Fruit fly (Drosophila melanogaster) whole organism, adult: ENCODE measurements around the gene Cip4.

Source experiments
- CG11617 ChIP-seq: fragments of 200-800 bp; sonication (Bioruptor generic); optimal IDR thresholded peaks from 2 replicates; lab custom pipeline; 2017; ENCODE audit warnings: mild to moderate bottlenecking, missing biosample characterization, missing genetic modification reagents, missing genetic modification characterization
- CG12768 ChIP-seq: fragments of 200-800 bp; sonication (Bioruptor generic); optimal IDR thresholded peaks from 2 replicates; lab custom pipeline; 2017; ENCODE audit warnings: missing biosample characterization, missing genetic modification characterization, mild to moderate bottlenecking, moderate library complexity, missing genetic modification reagents
- CG14711 ChIP-seq: fragments of 200-800 bp; sonication (Bioruptor generic); optimal IDR thresholded peaks from 2 replicates; lab custom pipeline; 2018; ENCODE audit warnings: missing biosample characterization, mild to moderate bottlenecking, missing genetic modification characterization, moderate library complexity
- CG1620 ChIP-seq: fragments of 200-800 bp; sonication (Bioruptor generic); optimal IDR thresholded peaks from 2 replicates; lab custom pipeline; 2016; ENCODE audit warnings: missing biosample characterization, missing genetic modification characterization
- CG33017 ChIP-seq: fragments of 200-800 bp; sonication (Bioruptor generic); optimal IDR thresholded peaks from 2 replicates; lab custom pipeline; 2018; ENCODE audit warnings: missing biosample characterization, mild to moderate bottlenecking, missing genetic modification characterization, moderate library complexity
- CG5204 ChIP-seq: fragments of 200-800 bp; sonication (Bioruptor generic); optimal IDR thresholded peaks from 2 replicates; lab custom pipeline; 2016; ENCODE audit warnings: missing biosample characterization, missing genetic modification characterization
- CG7045 ChIP-seq: fragments of 200-800 bp; sonication (Bioruptor generic); optimal IDR thresholded peaks from 2 replicates; lab custom pipeline; 2017; ENCODE audit warnings: missing biosample characterization, mild to moderate bottlenecking, missing genetic modification characterization
- CG7101 ChIP-seq: fragments of 200-800 bp; sonication (Bioruptor generic); optimal IDR thresholded peaks from 2 replicates; lab custom pipeline; 2018; ENCODE audit warnings: missing biosample characterization, mild to moderate bottlenecking, missing genetic modification characterization, moderate library complexity
- Clk ChIP-seq: fragments of 200-800 bp; sonication (Bioruptor generic); optimal IDR thresholded peaks from 2 replicates; lab custom pipeline; 2017; ENCODE audit warnings: missing biosample characterization, missing genetic modification characterization
- Crg-1 ChIP-seq: fragments of 200-800 bp; sonication (Bioruptor generic); optimal IDR thresholded peaks from 2 replicates; lab custom pipeline; 2016; ENCODE audit warnings: missing biosample characterization, missing genetic modification characterization
- Hr96 ChIP-seq: fragments of 200-800 bp; sonication (Bioruptor generic); optimal IDR thresholded peaks from 2 replicates; lab custom pipeline; 2016; ENCODE audit warnings: missing biosample characterization, missing genetic modification characterization
- Mnt ChIP-seq: fragments of 200-800 bp; sonication (Bioruptor generic); optimal IDR thresholded peaks from 2 replicates; lab custom pipeline; 2016; ENCODE audit warnings: missing biosample characterization, mild to moderate bottlenecking, missing genetic modification characterization
- bab1 ChIP-seq: fragments of 200-800 bp; sonication (Bioruptor generic); optimal IDR thresholded peaks from 3 replicates; lab custom pipeline; 2019; ENCODE audit warnings: missing biosample characterization, mild to moderate bottlenecking, missing genetic modification characterization, moderate library complexity
- cic ChIP-seq: fragments of 200-800 bp; sonication (Bioruptor generic); optimal IDR thresholded peaks from 2 replicates; lab custom pipeline; 2017; ENCODE audit warnings: missing biosample characterization, mild to moderate bottlenecking, missing genetic modification characterization, moderate library complexity
- cnc ChIP-seq, 2 experiments: fragments of >200 bp; optimal IDR thresholded peaks; 2 replicates each; lab custom pipeline; 2017
- kay ChIP-seq: fragments of 200-800 bp; sonication (Bioruptor generic); peaks from one replicate; lab custom pipeline; 2016; ENCODE audit warnings: missing biosample characterization, missing genetic modification characterization, borderline replicate concordance
- ovo ChIP-seq: fragments of 200-800 bp; sonication (Bioruptor generic); optimal IDR thresholded peaks from 2 replicates; lab custom pipeline; 2016; ENCODE audit warnings: missing biosample characterization, missing genetic modification characterization
- pad ChIP-seq: fragments of 200-800 bp; sonication (Bioruptor generic); optimal IDR thresholded peaks from 3 replicates; lab custom pipeline; 2017; ENCODE audit warnings: missing biosample characterization, missing genetic modification characterization, mild to moderate bottlenecking, moderate library complexity, missing genetic modification reagents
- tj ChIP-seq: fragments of 200-800 bp; sonication (Bioruptor generic); optimal IDR thresholded peaks from 3 replicates; lab custom pipeline; 2017; ENCODE audit warnings: missing biosample characterization, mild to moderate bottlenecking, missing genetic modification characterization, moderate library complexity
- toe ChIP-seq: fragments of 200-800 bp; sonication (Bioruptor generic); optimal IDR thresholded peaks from 2 replicates; lab custom pipeline; 2016; ENCODE audit warnings: missing biosample characterization, missing genetic modification characterization

Cip4 gene

dm6 chr3L:4393642-4394041 lies 29.7 kb upstream of the Cip4 start:
- no peak for TF ChIP-seq cnc (optimal IDR thresholded peaks at IDR 0.05; lab: Kevin White, UChicago)
- TF ChIP-seq CG1620 = no peak
- TF ChIP-seq pad (GFP tag; lab: Kevin White, UChicago) = no peak
- no peak for TF ChIP-seq CG7045
- no peak for TF ChIP-seq CG33017 (tag; lab: Kevin White, UChicago)
- no peak for TF ChIP-seq bab1 (GFP tag; lab: Kevin White, UChicago)
- TF ChIP-seq CG14711 (tag; lab: Kevin White, UChicago) = no peak
- no peak for TF ChIP-seq CG12768 (GFP tag; lab: Kevin White, UChicago)
- no peak for TF ChIP-seq ovo (GFP tag; lab: Kevin White, UChicago)
- TF ChIP-seq CG11617 (GFP tag; lab: Kevin White, UChicago) = no peak

dm6 chr3L:4392851-4393250 lies 28.9 kb upstream of the Cip4 start:
- no peak for TF ChIP-seq CG7101 (tag; lab: Kevin White, UChicago)

- TF ChIP-seq tj = no peak
- TF ChIP-seq Hr96 = no peak
These were observed 25.2 kb upstream of the Cip4 start for dm6 chr3L:4389104-4389503.

dm6 chr3L:4388215-4388614 lies 24.3 kb upstream of the Cip4 start:
- TF ChIP-seq pad (GFP tag; lab: Kevin White, UChicago) (no peak), CG12768 (GFP tag; lab: Kevin White, UChicago) (no peak), Mnt (no peak), ovo (GFP tag; lab: Kevin White, UChicago) (no peak), cic (GFP tag; lab: Kevin White, UChicago) (no peak), CG33017 (tag; lab: Kevin White, UChicago) (no peak), kay (no peak), CG1620 (no peak), bab1 (GFP tag; lab: Kevin White, UChicago) (no peak), CG5204 (no peak), CG7101 (tag; lab: Kevin White, UChicago) (no peak)

- no peak for TF ChIP-seq Hr96
- TF ChIP-seq CG33017 (tag; lab: Kevin White, UChicago) = no peak
- no peak for TF ChIP-seq Crg-1 (GFP tag; lab: Kevin White, UChicago)
- no peak for TF ChIP-seq Mnt
- no peak for TF ChIP-seq toe (GFP tag; lab: Kevin White, UChicago)
- TF ChIP-seq CG7045 = no peak
- no peak for TF ChIP-seq CG1620
- TF ChIP-seq cnc (optimal IDR thresholded peaks at IDR 0.05; lab: Kevin White, UChicago) = no peak
- no peak for TF ChIP-seq CG14711 (tag; lab: Kevin White, UChicago)
- no peak for TF ChIP-seq CG7101 (tag; lab: Kevin White, UChicago)
- TF ChIP-seq Clk (GFP tag; lab: Kevin White, UChicago) = no peak
- no peak for TF ChIP-seq CG5204
- no peak for TF ChIP-seq pad (GFP tag; lab: Kevin White, UChicago)
- TF ChIP-seq CG12768 (GFP tag; lab: Kevin White, UChicago) = no peak
These were observed 20.4 kb upstream of the Cip4 start, which contains the start of gene slow for dm6 chr3L:4384326-4384662. TSS of gene slow (plus strand) at chr3L:4384442.

- no peak for TF ChIP-seq Clk (GFP tag; lab: Kevin White, UChicago)
- no peak for TF ChIP-seq CG12768 (GFP tag; lab: Kevin White, UChicago)
- no peak for TF ChIP-seq bab1 (GFP tag; lab: Kevin White, UChicago)
These were observed 19.8 kb upstream of the Cip4 start for dm6 chr3L:4383543-4384325.

dm6 chr3L:4383104-4383503 lies 19.2 kb upstream of the Cip4 start:
- TF ChIP-seq toe (GFP tag; lab: Kevin White, UChicago) (no peak), Clk (GFP tag; lab: Kevin White, UChicago) (no peak), ovo (GFP tag; lab: Kevin White, UChicago) (no peak), cnc (optimal IDR thresholded peaks at IDR 0.05; lab: Kevin White, UChicago) (no peak), CG14711 (tag; lab: Kevin White, UChicago) (no peak), Hr96 (no peak), cic (GFP tag; lab: Kevin White, UChicago) (no peak), CG5204 (no peak), CG33017 (tag; lab: Kevin White, UChicago) (no peak), CG12768 (GFP tag; lab: Kevin White, UChicago) (no peak), CG7101 (tag; lab: Kevin White, UChicago) (no peak)

dm6 chr3L:4382581-4382980 lies 18.7 kb upstream of the Cip4 start:
- TF ChIP-seq Crg-1 (GFP tag; lab: Kevin White, UChicago) = no peak
